Worm (Caenorhabditis elegans) whole organism, L3 larva: ENCODE measurements around the gene W07G4.5.

ENCODE experiments used
- R02D3.7 ChIP-seq: fragments of 150-350 bp; optimal IDR thresholded peaks from 2 replicates; lab custom pipeline; 2014; ENCODE audit warnings: missing biosample characterization, missing genetic modification characterization
- ama-1 ChIP-seq: fragments of 150-350 bp; optimal IDR thresholded peaks from 2 replicates; lab custom pipeline; 2018
- ceh-16 ChIP-seq: sonication (generic microtip); optimal IDR thresholded peaks from 2 replicates; lab custom pipeline; 2017; ENCODE audit warnings: missing biosample characterization, missing genetic modification characterization
- ceh-28 ChIP-seq: fragments of 150-350 bp; optimal IDR thresholded peaks from 2 replicates; lab custom pipeline; 2014; ENCODE audit warnings: missing biosample characterization, missing genetic modification reagents, missing genetic modification characterization
- ceh-82 ChIP-seq: fragments of 150-350 bp; optimal IDR thresholded peaks from 2 replicates; lab custom pipeline; 2014; ENCODE audit warnings: missing biosample characterization, missing genetic modification characterization
- ceh-9 ChIP-seq: sonication (generic microtip); optimal IDR thresholded peaks from 2 replicates; lab custom pipeline; 2018; ENCODE audit warnings: missing biosample characterization, missing genetic modification characterization
- egl-5 ChIP-seq: fragments of 150-350 bp; optimal IDR thresholded peaks from 2 replicates; lab custom pipeline; 2017; ENCODE audit warnings: missing biosample characterization, missing genetic modification reagents, missing genetic modification characterization, inconsistent platforms
- elt-1 ChIP-seq: fragments of 150-350 bp; optimal IDR thresholded peaks from 2 replicates; lab custom pipeline; 2014; ENCODE audit warnings: missing biosample characterization, missing genetic modification characterization
- elt-2 ChIP-seq: sonication (generic microtip); optimal IDR thresholded peaks from 2 replicates; lab custom pipeline; 2016; ENCODE audit warnings: missing genetic modification reagents, mild to moderate bottlenecking, missing genetic modification characterization, missing compliant biosample characterization
- elt-3 ChIP-seq, 3 experiments: fragments of 150-350 bp in 1 of 3; sonication (generic microtip) in 2 of 3; optimal IDR thresholded peaks; 2 replicates in 2 of 3; 4 replicates in 1 of 3; lab custom pipeline; 2014 to 2017; ENCODE audit warnings: missing biosample characterization in 3 of 3, missing genetic modification characterization in 3 of 3
- eor-1 ChIP-seq, 2 experiments: fragments of 150-350 bp; optimal IDR thresholded peaks; 2 replicates each; lab custom pipeline; 2014 to 2018; ENCODE audit warnings: missing biosample characterization in 2 of 2, missing genetic modification characterization in 2 of 2
- fkh-10 ChIP-seq: sonication (generic microtip); optimal IDR thresholded peaks from 2 replicates; lab custom pipeline; 2017; ENCODE audit warnings: missing biosample characterization, missing genetic modification reagents, missing genetic modification characterization
- fos-1 ChIP-seq: fragments of 150-350 bp; optimal IDR thresholded peaks from 2 replicates; lab custom pipeline; 2014; ENCODE audit warnings: missing biosample characterization, missing genetic modification characterization
- jun-1 ChIP-seq: fragments of 150-350 bp; optimal IDR thresholded peaks from 2 replicates; lab custom pipeline; 2014; ENCODE audit warnings: missing biosample characterization, missing genetic modification reagents, missing genetic modification characterization
- lin-15B ChIP-seq: fragments of 150-350 bp; optimal IDR thresholded peaks from 2 replicates; lab custom pipeline; 2014; ENCODE audit warnings: missing biosample characterization, missing genetic modification characterization
- lsy-12 ChIP-seq: sonication (generic microtip); optimal IDR thresholded peaks from 2 replicates; lab custom pipeline; 2016; ENCODE audit warnings: mild to moderate bottlenecking, missing genetic modification characterization, missing compliant biosample characterization
- mml-1 ChIP-seq: fragments of 150-350 bp; sonication (generic microtip); optimal IDR thresholded peaks from 3 replicates; lab custom pipeline; 2014; ENCODE audit warnings: missing biosample characterization, missing genetic modification characterization
- nfya-1 ChIP-seq: sonication (generic microtip); optimal IDR thresholded peaks from 2 replicates; lab custom pipeline; 2017; ENCODE audit warnings: missing genetic modification characterization, mild to moderate bottlenecking, missing compliant biosample characterization, antibody characterized with exemption, moderate library complexity; ENCODE audit not compliant: insufficient read depth
- nhr-11 ChIP-seq: fragments of 150-350 bp; optimal IDR thresholded peaks from 2 replicates; lab custom pipeline; 2014; ENCODE audit warnings: missing biosample characterization, missing genetic modification characterization
- nhr-23 ChIP-seq: fragments of 150-350 bp; optimal IDR thresholded peaks from 2 replicates; lab custom pipeline; 2014; ENCODE audit warnings: missing biosample characterization, missing genetic modification reagents, missing genetic modification characterization
- nhr-25 ChIP-seq: sonication (generic microtip); optimal IDR thresholded peaks from 2 replicates; lab custom pipeline; 2017; ENCODE audit warnings: missing biosample characterization, missing genetic modification characterization
- nhr-43 ChIP-seq: sonication (generic microtip); optimal IDR thresholded peaks from 2 replicates; lab custom pipeline; 2016; ENCODE audit warnings: mild to moderate bottlenecking, missing genetic modification characterization, missing compliant biosample characterization; ENCODE audit not compliant: poor library complexity, severe bottlenecking
- nhr-76 ChIP-seq: fragments of 150-350 bp; sonication (generic microtip); optimal IDR thresholded peaks from 5 replicates; lab custom pipeline; 2014; ENCODE audit warnings: missing biosample characterization, missing genetic modification characterization
- nhr-77 ChIP-seq: fragments of 150-350 bp; optimal IDR thresholded peaks from 2 replicates; lab custom pipeline; 2014; ENCODE audit warnings: missing biosample characterization, missing genetic modification characterization
- pha-4 ChIP-seq: fragments of 150-350 bp; optimal IDR thresholded peaks from 2 replicates; lab custom pipeline; 2014; ENCODE audit warnings: missing biosample characterization, missing genetic modification reagents, missing genetic modification characterization
- pqm-1 ChIP-seq: fragments of 150-350 bp; optimal IDR thresholded peaks from 2 replicates; lab custom pipeline; 2017; ENCODE audit warnings: missing biosample characterization, missing genetic modification characterization, inconsistent platforms
- sea-2 ChIP-seq: fragments of 150-350 bp; sonication (generic microtip); optimal IDR thresholded peaks from 4 replicates; lab custom pipeline; 2014; ENCODE audit warnings: missing biosample characterization, missing genetic modification reagents, missing genetic modification characterization
- skn-1 ChIP-seq: fragments of 150-350 bp; optimal IDR thresholded peaks from 2 replicates; lab custom pipeline; 2014; ENCODE audit warnings: missing biosample characterization, missing genetic modification characterization
- tbx-2 ChIP-seq: sonication (generic microtip); optimal IDR thresholded peaks from 2 replicates; lab custom pipeline; 2016; ENCODE audit warnings: mild to moderate bottlenecking, missing genetic modification characterization, missing compliant biosample characterization
- unc-39 ChIP-seq: sonication (generic microtip); optimal IDR thresholded peaks from 4 replicates; lab custom pipeline; 2017; ENCODE audit warnings: missing biosample characterization, missing genetic modification characterization
- zag-1 ChIP-seq: fragments of 150-350 bp; optimal IDR thresholded peaks from 2 replicates; lab custom pipeline; 2014; ENCODE audit warnings: missing biosample characterization, missing genetic modification characterization
- ztf-11 ChIP-seq: fragments of 150-350 bp; optimal IDR thresholded peaks from 2 replicates; lab custom pipeline; 2014; ENCODE audit warnings: missing biosample characterization, missing genetic modification characterization

The W07G4.5 gene

ce11 chrV:13011904-13012303 is 35.9 kb upstream of the W07G4.5 start:
- TF ChIP-seq sea-2 (GFP tag; lab: Kevin White, UChicago) (no peak), nhr-43 (tag; lab: Kevin White, UChicago) (no peak), elt-2 (peak; percentile 91), elt-1 (no peak), pqm-1 (peak; percentile 70), pha-4 (tag; lab: Kevin White, UChicago) (peak; percentile 15), ceh-28 (peak; percentile 22), jun-1 (tag; lab: Kevin White, UChicago) (peak; percentile 26), nhr-77 (tag; lab: Kevin White, UChicago) (no peak), ztf-11 (no peak), fos-1 (no peak)

ce11 chrV:13013158-13013557 is 34.6 kb upstream of the W07G4.5 start, which contains the start of gene try-10:
Gene try-10 (minus strand): TSS chrV:13013258.
- TF ChIP-seq eor-1 (tag; optimal IDR thresholded peaks at IDR 0.05; lab: Kevin White, UChicago) (no peak), nhr-25 (tag; lab: Kevin White, UChicago) (no peak), ceh-82 (tag; lab: Kevin White, UChicago) (no peak), nhr-11 (tag; lab: Kevin White, UChicago) (no peak), elt-2 (no peak), ama-1 (lab: Kevin White, UChicago) (no peak), nhr-23 (tag; lab: Kevin White, UChicago) (no peak), ceh-28 (no peak)

ce11 chrV:13013844-13014243 is 33.9 kb upstream of the W07G4.5 start, which contains the start of gene F15B9.6:
Gene F15B9.6 (plus strand): TSS chrV:13014144.
- TF ChIP-seq nfya-1 (no peak), ceh-9 (tag; lab: Kevin White, UChicago) (no peak), elt-3 (tag; optimal IDR thresholded peaks at IDR 0.05; lab: Kevin White, UChicago) (no peak), elt-2 (no peak), fkh-10 (GFP tag; lab: Kevin White, UChicago) (no peak)

ce11 chrV:13018233-13018632 is 29.5 kb upstream of the W07G4.5 start:
- no peak for TF ChIP-seq pha-4 (tag; lab: Kevin White, UChicago)
- no peak for TF ChIP-seq lsy-12 (tag; lab: Kevin White, UChicago)
- TF ChIP-seq nhr-76 (tag; lab: Kevin White, UChicago), result no peak

DNA sequence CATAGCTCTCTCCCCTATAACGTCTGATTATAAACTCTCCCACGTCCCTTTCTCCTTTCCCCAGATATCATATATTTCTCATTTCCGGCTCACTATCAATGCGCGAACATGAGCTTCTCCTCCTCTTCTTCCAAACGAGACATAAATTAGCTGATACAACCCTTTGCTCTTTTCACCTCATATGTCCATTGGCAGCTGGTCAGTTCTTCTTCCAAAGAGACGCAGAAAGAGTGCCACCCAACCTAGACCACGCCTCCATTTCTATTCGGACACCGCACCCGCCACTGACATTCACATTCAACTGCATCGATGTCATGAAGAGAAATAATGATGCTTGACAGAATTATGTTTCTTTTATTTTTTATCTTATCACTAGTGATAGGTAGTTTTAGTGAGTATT is 29.0 kb upstream of the W07G4.5 start, which contains the start of gene fmi-1:
Gene fmi-1, plus strand, starts transcription at position 301 of the 400 bp plus-strand sequence.
- TF ChIP-seq lin-15B (tag; lab: Kevin White, UChicago), result no peak
- TF ChIP-seq skn-1, result no peak
- TF ChIP-seq elt-3 (tag; optimal IDR thresholded peaks at IDR 0.05; lab: Kevin White, UChicago), result no peak
- no peak for TF ChIP-seq R02D3.7
- TF ChIP-seq mml-1, result no peak
- no peak for TF ChIP-seq tbx-2 (tag; lab: Kevin White, UChicago)
- no peak for TF ChIP-seq nhr-76 (tag; lab: Kevin White, UChicago)
- TF ChIP-seq ztf-11, result no peak
- no peak for TF ChIP-seq jun-1 (tag; lab: Kevin White, UChicago)
- TF ChIP-seq fkh-10 (GFP tag; lab: Kevin White, UChicago), result no peak
- TF ChIP-seq fos-1, result no peak
- no peak for TF ChIP-seq nhr-77 (tag; lab: Kevin White, UChicago)

DNA sequence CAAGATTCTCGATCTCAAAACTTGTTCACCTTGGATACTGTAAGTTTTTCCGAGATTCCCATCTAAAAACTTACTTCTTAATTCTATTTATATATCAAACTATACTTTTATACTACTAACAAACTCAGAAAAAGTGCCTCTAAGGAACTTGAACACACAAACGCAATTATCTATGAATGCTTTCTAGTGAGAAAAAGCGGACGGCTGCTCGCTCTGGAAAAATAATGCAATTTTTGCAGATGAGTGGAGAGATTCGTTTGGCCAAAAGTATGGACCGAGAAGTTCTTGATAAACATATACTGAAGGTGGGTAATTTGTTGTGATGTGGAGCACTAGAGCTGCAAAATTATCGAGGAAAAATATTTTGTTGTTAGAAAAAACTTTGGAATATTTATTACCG is 27.8 kb upstream of the W07G4.5 start:
- TF ChIP-seq nhr-23 (tag; lab: Kevin White, UChicago) (no peak), elt-3 (tag; optimal IDR thresholded peaks at IDR 0.05; lab: Kevin White, UChicago) (no peak), ceh-82 (tag; lab: Kevin White, UChicago) (no peak), nhr-76 (tag; lab: Kevin White, UChicago) (no peak), eor-1 (tag; optimal IDR thresholded peaks at IDR 0.05; lab: Kevin White, UChicago) (no peak), jun-1 (tag; lab: Kevin White, UChicago) (no peak), egl-5 (tag; lab: Kevin White, UChicago) (no peak), skn-1 (no peak), ceh-16 (tag; lab: Kevin White, UChicago) (no peak), ama-1 (lab: Kevin White, UChicago) (no peak), tbx-2 (tag; lab: Kevin White, UChicago) (no peak), unc-39 (tag; lab: Kevin White, UChicago) (no peak), nhr-25 (tag; lab: Kevin White, UChicago) (no peak), fkh-10 (GFP tag; lab: Kevin White, UChicago) (no peak), ztf-11 (no peak), zag-1 (tag; lab: Kevin White, UChicago) (no peak)
